Fruit fly (Drosophila melanogaster) whole organism: ENCODE measurements around the gene CG12219.

Experiments
- CG8478 ChIP-seq: fragments of >200 bp; optimal IDR thresholded peaks from 2 replicates; lab custom pipeline; 2018; ENCODE audit warnings: inconsistent platforms
- Dll ChIP-seq: fragments of >200 bp; optimal IDR thresholded peaks from 2 replicates; lab custom pipeline; 2017
- EcR ChIP-seq, 2 experiments: fragments of >200 bp; optimal IDR thresholded peaks; 2 replicates each; lab custom pipeline; 2017; ENCODE audit warnings: missing biosample characterization in 2 of 2, missing genetic modification characterization in 2 of 2, missing genetic modification reagents in 2 of 2
- pan ChIP-seq: fragments of >200 bp; optimal IDR thresholded peaks from 2 replicates; lab custom pipeline; 2017
- psq ChIP-seq: fragments of >200 bp; optimal IDR thresholded peaks from 2 replicates; lab custom pipeline; 2017
- usp ChIP-seq: fragments of >200 bp; optimal IDR thresholded peaks from 2 replicates; lab custom pipeline; 2017; ENCODE audit warnings: missing biosample characterization, missing genetic modification characterization, mixed read lengths

CG12219 gene

dm6 chrX:6267187-6267711 lies 33.8 kb downstream of the CG12219 start, which contains the start of gene schlank:
Gene schlank (minus strand): TSS chrX:6267228.
- no peak for TF ChIP-seq Dll (lab: Kevin White, UChicago)
- no peak for TF ChIP-seq pan (lab: Kevin White, UChicago)
- no peak for TF ChIP-seq usp (GFP tag; lab: Kevin White, UChicago)
- no peak for TF ChIP-seq CG8478 (lab: Kevin White, UChicago)
- no peak for TF ChIP-seq psq
- no peak for TF ChIP-seq EcR (GFP tag; optimal IDR thresholded peaks at IDR 0.05; lab: Kevin White, UChicago)

- TF ChIP-seq EcR (GFP tag; optimal IDR thresholded peaks at IDR 0.05; lab: Kevin White, UChicago) (no peak), psq (no peak), CG8478 (lab: Kevin White, UChicago) (no peak), Dll (lab: Kevin White, UChicago) (no peak), pan (lab: Kevin White, UChicago) (no peak), usp (GFP tag; lab: Kevin White, UChicago) (no peak)
These were observed 35.0 kb downstream of the CG12219 start for dm6 chrX:6266092-6266491.

dm6 chrX:6265456-6265877 lies 35.6 kb downstream of the CG12219 start:
- TF ChIP-seq EcR (GFP tag; optimal IDR thresholded peaks at IDR 0.05; lab: Kevin White, UChicago) (no peak), Dll (lab: Kevin White, UChicago) (no peak), psq (no peak), usp (GFP tag; lab: Kevin White, UChicago) (no peak), CG8478 (lab: Kevin White, UChicago) (no peak), pan (lab: Kevin White, UChicago) (no peak)

dm6 chrX:6264456-6264855 lies 36.6 kb downstream of the CG12219 start:
- TF ChIP-seq psq: no peak
- TF ChIP-seq EcR (GFP tag; optimal IDR thresholded peaks at IDR 0.05; lab: Kevin White, UChicago): no peak
- TF ChIP-seq Dll (lab: Kevin White, UChicago): no peak
- no peak for TF ChIP-seq pan (lab: Kevin White, UChicago)
- TF ChIP-seq CG8478 (lab: Kevin White, UChicago): no peak
- TF ChIP-seq usp (GFP tag; lab: Kevin White, UChicago): no peak

dm6 chrX:6263614-6264130 lies 37.4 kb downstream of the CG12219 start:
- TF ChIP-seq usp (GFP tag; lab: Kevin White, UChicago): no peak
- TF ChIP-seq CG8478 (lab: Kevin White, UChicago): no peak
- no peak for TF ChIP-seq pan (lab: Kevin White, UChicago)
- TF ChIP-seq Dll (lab: Kevin White, UChicago): no peak
- TF ChIP-seq EcR (GFP tag; optimal IDR thresholded peaks at IDR 0.05; lab: Kevin White, UChicago): no peak
- TF ChIP-seq psq: no peak

- no peak for TF ChIP-seq pan (lab: Kevin White, UChicago)
- no peak for TF ChIP-seq EcR (GFP tag; optimal IDR thresholded peaks at IDR 0.05; lab: Kevin White, UChicago)
- TF ChIP-seq usp (GFP tag; lab: Kevin White, UChicago): no peak
These were observed 40.2 kb downstream of the CG12219 start, which contains the start of gene Josd for dm6 chrX:6260900-6261299. Gene Josd (plus strand): TSS chrX:6261169.

dm6 chrX:6259696-6260095 lies 41.4 kb downstream of the CG12219 start:
- TF ChIP-seq pan (lab: Kevin White, UChicago) (no peak), CG8478 (lab: Kevin White, UChicago) (no peak), psq (no peak), Dll (lab: Kevin White, UChicago) (no peak), usp (GFP tag; lab: Kevin White, UChicago) (no peak)

dm6 chrX:6255414-6255915 lies 45.6 kb downstream of the CG12219 start, which contains the start of the genes Rbcn-3A and Spx:
Gene Rbcn-3A (minus strand): TSS chrX:6255487.
Gene Spx (plus strand): TSS chrX:6255822.
- TF ChIP-seq usp (GFP tag; lab: Kevin White, UChicago): no peak
- no peak for TF ChIP-seq Dll (lab: Kevin White, UChicago)
- no peak for TF ChIP-seq psq
- no peak for TF ChIP-seq EcR (GFP tag; optimal IDR thresholded peaks at IDR 0.05; lab: Kevin White, UChicago)
- no peak for TF ChIP-seq CG8478 (lab: Kevin White, UChicago)
- TF ChIP-seq pan (lab: Kevin White, UChicago): no peak

- TF ChIP-seq CG8478 (lab: Kevin White, UChicago) (no peak), usp (GFP tag; lab: Kevin White, UChicago) (no peak), EcR (GFP tag; optimal IDR thresholded peaks at IDR 0.05; lab: Kevin White, UChicago) (no peak), psq (no peak), pan (lab: Kevin White, UChicago) (no peak), Dll (lab: Kevin White, UChicago) (no peak)
These were observed 46.3 kb downstream of the CG12219 start for dm6 chrX:6254617-6255349.

dm6 chrX:6253701-6254100 lies 47.4 kb downstream of the CG12219 start:
- TF ChIP-seq CG8478 (lab: Kevin White, UChicago) (no peak), EcR (GFP tag; optimal IDR thresholded peaks at IDR 0.05; lab: Kevin White, UChicago) (no peak), pan (lab: Kevin White, UChicago) (no peak), psq (no peak), Dll (lab: Kevin White, UChicago) (no peak), usp (GFP tag; lab: Kevin White, UChicago) (no peak)

dm6 chrX:6252897-6253540 lies 48.1 kb downstream of the CG12219 start:
- TF ChIP-seq pan (lab: Kevin White, UChicago) (no peak), EcR (GFP tag; optimal IDR thresholded peaks at IDR 0.05; lab: Kevin White, UChicago) (no peak), CG8478 (lab: Kevin White, UChicago) (no peak), usp (GFP tag; lab: Kevin White, UChicago) (no peak), psq (no peak), Dll (lab: Kevin White, UChicago) (no peak)
